Worm (Caenorhabditis elegans): Measurements from ENCODE around the gene ehs-1.

ehs-1 gene

ce11 chrII:5794195-5794594 is 26.3 kb upstream of the ehs-1 start, which contains the start of gene acdh-8:
Gene acdh-8 (plus strand): TSS chrII:5794495.
- no peak for TF ChIP-seq unc-120 (tag; optimal IDR thresholded peaks at IDR 0.05; ENCODE audit: poor library complexity, severe bottlenecking)
- no peak for TF ChIP-seq mab-5 (tag; optimal IDR thresholded peaks at IDR 0.05)
- TF ChIP-seq mep-1 (tag; optimal IDR thresholded peaks at IDR 0.05) = no peak
- TF ChIP-seq M03D4.4 (tag; optimal IDR thresholded peaks at IDR 0.05) = no peak
- TF ChIP-seq sptf-1 (tag; optimal IDR thresholded peaks at IDR 0.05) = no peak
- TF ChIP-seq cnd-1 (tag; optimal IDR thresholded peaks at IDR 0.05) = no peak
- no peak for TF ChIP-seq lin-32 (GFP tag; optimal IDR thresholded peaks at IDR 0.05)
- TF ChIP-seq nhr-2 (tag; optimal IDR thresholded peaks at IDR 0.05) = no peak
- no peak for TF ChIP-seq ztf-11 (tag; optimal IDR thresholded peaks at IDR 0.05)
- no peak for TF ChIP-seq bed-3 (GFP tag; optimal IDR thresholded peaks at IDR 0.05)
- TF ChIP-seq sem-2 (GFP tag; optimal IDR thresholded peaks at IDR 0.05) = no peak
- no peak for TF ChIP-seq ceh-83 (GFP tag; optimal IDR thresholded peaks at IDR 0.05)
- TF ChIP-seq drap-1 (GFP tag; optimal IDR thresholded peaks at IDR 0.05) = no peak
- no peak for TF ChIP-seq lin-13 (tag; optimal IDR thresholded peaks at IDR 0.05)
- no peak for TF ChIP-seq ceh-43 (GFP tag; optimal IDR thresholded peaks at IDR 0.05)
- TF ChIP-seq flh-1 (GFP tag; optimal IDR thresholded peaks at IDR 0.05) = no peak

DNA sequence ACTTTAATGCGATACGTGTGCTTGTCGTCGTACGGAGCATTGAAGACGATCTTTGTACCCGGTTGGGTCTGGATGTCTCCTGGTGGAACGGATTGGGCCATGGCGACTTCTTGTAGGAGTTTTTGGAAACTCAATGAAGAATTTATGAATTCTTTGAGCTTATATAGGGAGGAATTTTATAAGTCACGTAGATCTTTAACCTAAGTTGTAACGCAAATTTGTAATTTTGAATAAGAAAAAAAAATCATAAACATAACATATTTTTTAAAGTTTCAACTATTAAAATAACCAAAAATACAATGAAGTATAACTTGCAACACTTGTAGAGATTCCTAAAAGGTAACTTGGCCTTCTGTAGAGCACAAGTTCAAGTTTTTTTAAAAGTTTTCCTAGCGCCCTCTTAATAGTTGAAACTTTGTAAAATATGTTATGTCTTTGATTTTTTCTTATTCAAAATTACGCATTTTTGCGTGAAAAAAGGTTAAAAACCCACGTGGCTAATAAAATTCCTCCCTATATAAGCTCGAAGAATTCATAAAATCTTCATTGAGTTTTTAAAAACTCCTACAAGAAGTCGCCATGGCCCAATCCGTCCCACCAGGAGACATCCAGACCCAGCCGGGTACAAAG is 23.0 kb upstream of the ehs-1 start, which contains the start of the genes msp-63 and msp-142:
Gene msp-63, minus strand, starts transcription at position 101 of the 630 bp plus-strand sequence.
Gene msp-142, plus strand, starts transcription at position 580 of the 630 bp plus-strand sequence.
- TF ChIP-seq lin-13 (tag; optimal IDR thresholded peaks at IDR 0.05) (no peak), nhr-237 (tag; optimal IDR thresholded peaks at IDR 0.05) (no peak), elt-1 (tag; optimal IDR thresholded peaks at IDR 0.05; ENCODE audit: borderline replicate concordance, insufficient read depth) (no peak), mep-1 (tag; optimal IDR thresholded peaks at IDR 0.05) (no peak), ham-2 (GFP tag; optimal IDR thresholded peaks at IDR 0.05) (no peak), hlh-1 (tag; optimal IDR thresholded peaks at IDR 0.05) (no peak)

DNA sequence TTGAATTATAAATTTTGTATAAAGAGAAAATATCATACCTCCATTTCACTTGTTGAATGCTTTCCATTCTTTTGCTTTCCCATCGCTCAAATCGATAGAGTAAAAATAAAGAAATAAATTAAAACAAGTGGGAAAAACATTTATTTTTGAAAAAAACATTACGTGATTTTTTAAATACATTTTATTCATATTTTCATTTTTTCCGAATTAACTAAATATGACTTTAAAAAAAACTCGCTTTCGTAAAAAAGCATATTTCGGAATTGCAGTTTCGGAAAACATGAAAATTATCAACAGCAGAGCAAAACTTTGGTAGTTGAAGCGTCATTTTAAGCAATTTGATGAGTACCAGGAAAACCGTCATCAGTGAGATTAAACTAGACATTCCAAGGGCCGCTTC is 21.0 kb upstream of the ehs-1 start, which contains the start of gene K05F1.8:
Gene K05F1.8, minus strand, starts transcription at position 101 of the 400 bp plus-strand sequence.
- TF ChIP-seq mab-5 (tag; optimal IDR thresholded peaks at IDR 0.05) = no peak
- TF ChIP-seq cnd-1 (tag; optimal IDR thresholded peaks at IDR 0.05) = no peak
- no peak for TF ChIP-seq unc-120 (tag; optimal IDR thresholded peaks at IDR 0.05; ENCODE audit: poor library complexity, severe bottlenecking)
- TF ChIP-seq lin-32 (GFP tag; optimal IDR thresholded peaks at IDR 0.05) = no peak
- TF ChIP-seq nhr-237 (tag; optimal IDR thresholded peaks at IDR 0.05) = no peak
- no peak for TF ChIP-seq ham-2 (GFP tag; optimal IDR thresholded peaks at IDR 0.05)
- no peak for TF ChIP-seq mls-2 (tag; optimal IDR thresholded peaks at IDR 0.05)
- TF ChIP-seq nhr-2 (tag; optimal IDR thresholded peaks at IDR 0.05) = no peak
- TF ChIP-seq lin-13 (tag; optimal IDR thresholded peaks at IDR 0.05) = no peak
- TF ChIP-seq elt-3 (tag; optimal IDR thresholded peaks at IDR 0.05) = no peak
- no peak for TF ChIP-seq ceh-43 (GFP tag; optimal IDR thresholded peaks at IDR 0.05)
- no peak for TF ChIP-seq drap-1 (GFP tag; optimal IDR thresholded peaks at IDR 0.05)
- no peak for TF ChIP-seq ceh-83 (GFP tag; optimal IDR thresholded peaks at IDR 0.05)
- TF ChIP-seq nhr-76 (tag; optimal IDR thresholded peaks at IDR 0.05) = no peak

ce11 chrII:5801075-5801474 is 19.4 kb upstream of the ehs-1 start, which contains the start of the genes K05F1.9 and K05F1.1:
Gene K05F1.9 (minus strand): TSS chrII:5801175.
Gene K05F1.1 (plus strand): TSS chrII:5801382.
- TF ChIP-seq nhr-2 (tag; optimal IDR thresholded peaks at IDR 0.05) (no peak), snpc-4 (tag; optimal IDR thresholded peaks at IDR 0.05) (no peak), nhr-28 (tag; optimal IDR thresholded peaks at IDR 0.05) (no peak), pha-4 (tag; optimal IDR thresholded peaks at IDR 0.05) (no peak), ham-2 (GFP tag; optimal IDR thresholded peaks at IDR 0.05) (no peak), bed-3 (GFP tag; optimal IDR thresholded peaks at IDR 0.05) (no peak), ceh-83 (GFP tag; optimal IDR thresholded peaks at IDR 0.05) (no peak), elt-1 (tag; optimal IDR thresholded peaks at IDR 0.05; ENCODE audit: borderline replicate concordance, insufficient read depth) (no peak), mls-2 (tag; optimal IDR thresholded peaks at IDR 0.05) (no peak), tbx-8 (GFP tag; optimal IDR thresholded peaks at IDR 0.05) (no peak), unc-120 (tag; optimal IDR thresholded peaks at IDR 0.05; ENCODE audit: poor library complexity, severe bottlenecking) (no peak), ztf-11 (tag; optimal IDR thresholded peaks at IDR 0.05) (no peak)

ce11 chrII:5804288-5804687 is 16.2 kb upstream of the ehs-1 start:
- TF ChIP-seq zip-8 (tag; optimal IDR thresholded peaks at IDR 0.05) (peak; percentile 63), ceh-83 (GFP tag; optimal IDR thresholded peaks at IDR 0.05) (no peak), ceh-39 (tag; optimal IDR thresholded peaks at IDR 0.05) (no peak)

All from whole organism, mixed stage, embryonic.